Worm (Caenorhabditis elegans): ENCODE data around the gene cbp-1.

DNA sequence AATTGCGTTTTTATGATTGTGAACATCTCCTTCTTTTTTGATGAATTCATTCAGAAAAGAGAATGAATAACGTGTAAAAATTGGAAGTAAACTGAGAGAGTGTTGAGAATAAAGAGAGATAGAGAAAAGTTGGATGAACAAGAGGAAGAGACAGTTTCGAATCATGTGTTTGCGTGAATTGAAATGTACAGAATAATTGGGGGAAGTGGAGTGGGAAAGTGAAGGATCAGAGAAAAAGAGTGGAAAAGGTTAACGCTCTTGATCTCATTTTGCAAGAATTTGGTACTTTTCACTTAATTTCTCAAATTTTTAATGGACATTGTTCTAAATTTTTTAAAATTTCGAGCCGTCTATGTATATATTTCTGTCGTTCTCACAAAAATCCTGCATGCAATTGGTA lies 33.0 kb upstream of the cbp-1 start:
- TF ChIP-seq dao-5 (tag; optimal IDR thresholded peaks at IDR 0.05) (no peak), W03F9.2 (tag; optimal IDR thresholded peaks at IDR 0.05) (no peak)

All from whole organism, L4/young adult.